Fruit fly (Drosophila melanogaster) whole organism, embryonic: ENCODE measurements around the gene Spec2.

Experiments used
- Ada2b ChIP-seq: fragments of 200-800 bp; sonication (Bioruptor generic); IDR thresholded peaks from 2 replicates; pipeline ENCODE4 v1.3.6; 2022; ENCODE audit warnings: missing biosample characterization, missing genetic modification characterization
- CG1024 ChIP-seq: fragments of 200-800 bp; sonication (Bioruptor generic); IDR thresholded peaks from 2 replicates; pipeline ENCODE4 v1.3.6; 2022; ENCODE audit warnings: missing biosample characterization, missing genetic modification characterization
- CG11695 ChIP-seq: fragments of 200-800 bp; sonication (Bioruptor generic); IDR thresholded peaks from 3 replicates; pipeline ENCODE4 v1.3.6; 2022; ENCODE audit warnings: missing biosample characterization, missing genetic modification characterization
- CG12299 ChIP-seq: fragments of 200-800 bp; sonication (Bioruptor generic); optimal IDR thresholded peaks from 2 replicates; lab custom pipeline; 2018; ENCODE audit warnings: missing biosample characterization, mild to moderate bottlenecking, missing genetic modification characterization
- CG12659 ChIP-seq: fragments of 200-800 bp; sonication (Bioruptor generic); optimal IDR thresholded peaks from 3 replicates; lab custom pipeline; 2017; ENCODE audit warnings: mild to moderate bottlenecking, missing biosample characterization, missing genetic modification reagents, missing genetic modification characterization
- CG12942 ChIP-seq: fragments of 200-800 bp; sonication (Bioruptor generic); optimal IDR thresholded peaks from 3 replicates; lab custom pipeline; 2016; ENCODE audit warnings: missing biosample characterization, missing genetic modification characterization
- CG13894 ChIP-seq: fragments of 200-800 bp; sonication (Bioruptor generic); optimal IDR thresholded peaks from 3 replicates; lab custom pipeline; 2018; ENCODE audit warnings: missing biosample characterization, mild to moderate bottlenecking, missing genetic modification characterization, moderate library complexity
- CG14014 ChIP-seq: fragments of 200-800 bp; sonication (Bioruptor generic); IDR thresholded peaks from 2 replicates; pipeline ENCODE4 v1.3.6; 2022; ENCODE audit warnings: missing biosample characterization, missing genetic modification characterization
- CG14050 ChIP-seq: fragments of 200-800 bp; sonication (Bioruptor generic); IDR thresholded peaks from 3 replicates; pipeline ENCODE4 v1.3.6; 2022; ENCODE audit warnings: missing biosample characterization, missing genetic modification characterization
- CG15073 ChIP-seq: fragments of 200-800 bp; sonication (Bioruptor generic); optimal IDR thresholded peaks from 2 replicates; lab custom pipeline; 2016; ENCODE audit warnings: missing biosample characterization, missing genetic modification characterization
- CG1602 ChIP-seq: fragments of 200-800 bp; sonication (Bioruptor generic); optimal IDR thresholded peaks from 3 replicates; lab custom pipeline; 2016; ENCODE audit warnings: missing biosample characterization, missing genetic modification characterization
- CG34422 ChIP-seq: fragments of 200-800 bp; sonication (Bioruptor generic); IDR thresholded peaks from 3 replicates; pipeline ENCODE4 v1.3.6; 2022; ENCODE audit warnings: missing biosample characterization, missing genetic modification characterization
- CG6654 ChIP-seq: fragments of 200-800 bp; sonication (Bioruptor generic); optimal IDR thresholded peaks from 2 replicates; lab custom pipeline; 2017; ENCODE audit warnings: missing biosample characterization, mild to moderate bottlenecking, missing genetic modification characterization
- CG6791 ChIP-seq: fragments of 200-800 bp; sonication (Bioruptor generic); IDR thresholded peaks from 3 replicates; pipeline ENCODE4 v1.3.6; 2022; ENCODE audit warnings: missing biosample characterization, missing genetic modification characterization; ENCODE audit not compliant: partially characterized antibody
- Dad ChIP-seq: fragments of 200-800 bp; sonication (Bioruptor generic); optimal IDR thresholded peaks from 3 replicates; lab custom pipeline; 2016; ENCODE audit warnings: missing biosample characterization, missing genetic modification characterization
- Dref ChIP-seq: fragments of 200-800 bp; sonication (Bioruptor generic); IDR thresholded peaks from 2 replicates; pipeline ENCODE4 v1.3.6; 2022; ENCODE audit warnings: missing biosample characterization, missing genetic modification characterization
- Fer3 ChIP-seq: fragments of 200-800 bp; sonication (Bioruptor generic); optimal IDR thresholded peaks from 2 replicates; lab custom pipeline; 2018; ENCODE audit warnings: missing biosample characterization, mild to moderate bottlenecking, missing genetic modification characterization, moderate library complexity
- HLH3B ChIP-seq: fragments of 200-800 bp; sonication (Bioruptor generic); IDR thresholded peaks from 2 replicates; pipeline ENCODE4 v1.3.6; 2022; ENCODE audit warnings: missing biosample characterization, missing genetic modification characterization
- HmgZ ChIP-seq: fragments of 200-800 bp; sonication (Bioruptor generic); optimal IDR thresholded peaks from 2 replicates; lab custom pipeline; 2018; ENCODE audit warnings: missing biosample characterization, mild to moderate bottlenecking, missing genetic modification characterization
- Hmx ChIP-seq: fragments of 200-800 bp; sonication (Bioruptor generic); optimal IDR thresholded peaks from 2 replicates; lab custom pipeline; 2016; ENCODE audit warnings: missing biosample characterization, missing genetic modification characterization
- Hr78 ChIP-seq, 2 experiments: fragments of 200-800 bp in 1 of 2; fragments of >200 bp in 1 of 2; sonication (Bioruptor generic) in 1 of 2; optimal IDR thresholded peaks; 2 replicates each; lab custom pipeline; 2017 to 2019; ENCODE audit warnings: missing biosample characterization in 2 of 2, missing genetic modification characterization in 2 of 2, mild to moderate bottlenecking in 1 of 2, moderate library complexity in 1 of 2
- Hsf ChIP-seq: fragments of 200-800 bp; sonication (Bioruptor generic); optimal IDR thresholded peaks from 3 replicates; lab custom pipeline; 2016; ENCODE audit warnings: missing biosample characterization, missing genetic modification characterization
- Mrtf ChIP-seq: fragments of 200-800 bp; sonication (Bioruptor generic); IDR thresholded peaks from 3 replicates; pipeline ENCODE4 v1.3.6; 2022; ENCODE audit warnings: missing biosample characterization, missing genetic modification characterization
- NFAT ChIP-seq: fragments of 200-800 bp; sonication (Bioruptor generic); IDR thresholded peaks from 2 replicates; pipeline ENCODE4 v1.3.6; 2022; ENCODE audit warnings: missing biosample characterization, missing genetic modification characterization
- Nf-YC ChIP-seq: fragments of 200-800 bp; optimal IDR thresholded peaks from 3 replicates; lab custom pipeline; 2019; ENCODE audit warnings: missing biosample characterization, mild to moderate bottlenecking, missing genetic modification characterization, moderate library complexity
- NfI ChIP-seq: fragments of 200-800 bp; sonication (Bioruptor generic); optimal IDR thresholded peaks from 3 replicates; lab custom pipeline; 2018; ENCODE audit warnings: missing biosample characterization, mild to moderate bottlenecking, missing genetic modification characterization, moderate library complexity
- Oaz ChIP-seq: fragments of 200-800 bp; sonication (Bioruptor generic); IDR thresholded peaks from 2 replicates; pipeline ENCODE4 v1.3.6; 2022; ENCODE audit warnings: missing biosample characterization, missing genetic modification characterization
- Stat92E ChIP-seq, 3 experiments: fragments of >200 bp in 2 of 3; fragments of 200-800 bp in 1 of 3; sonication (Bioruptor generic) in 1 of 3; optimal IDR thresholded peaks; 2 replicates each; lab custom pipeline; 2017 to 2019; ENCODE audit warnings: missing biosample characterization in 3 of 3, missing genetic modification characterization in 3 of 3, mild to moderate bottlenecking in 1 of 3, moderate library complexity in 1 of 3
- Tbp ChIP-seq: fragments of >200 bp; optimal IDR thresholded peaks from 2 replicates; lab custom pipeline; 2018; ENCODE audit warnings: missing biosample characterization, missing genetic modification characterization
- al ChIP-seq: fragments of 200-800 bp; sonication (Bioruptor generic); IDR thresholded peaks from 2 replicates; pipeline ENCODE4 v1.3.6; 2022; ENCODE audit warnings: missing biosample characterization, missing genetic modification characterization
- bigmax ChIP-seq: fragments of 200-800 bp; sonication (Bioruptor generic); optimal IDR thresholded peaks from 2 replicates; lab custom pipeline; 2018; ENCODE audit warnings: missing biosample characterization, mild to moderate bottlenecking, missing genetic modification characterization
- cas ChIP-seq: fragments of 200-800 bp; sonication (Bioruptor generic); IDR thresholded peaks from 2 replicates; pipeline ENCODE4 v1.3.6; 2022; ENCODE audit warnings: missing biosample characterization, missing genetic modification characterization
- dmrt99B ChIP-seq: fragments of 200-800 bp; sonication (Bioruptor generic); optimal IDR thresholded peaks from 2 replicates; lab custom pipeline; 2018; ENCODE audit warnings: missing biosample characterization, mild to moderate bottlenecking, missing genetic modification characterization, moderate library complexity
- gce ChIP-seq: fragments of 200-800 bp; sonication (Bioruptor generic); IDR thresholded peaks from 3 replicates; pipeline ENCODE4 v1.3.6; 2022; ENCODE audit warnings: missing biosample characterization, missing genetic modification characterization
- inv ChIP-seq: fragments of 200-800 bp; sonication (Bioruptor generic); IDR thresholded peaks from 2 replicates; pipeline ENCODE4 v1.3.6; 2022; ENCODE audit warnings: missing biosample characterization, missing genetic modification characterization; ENCODE audit not compliant: partially characterized antibody
- jumu ChIP-seq: fragments of 200-800 bp; sonication (Bioruptor generic); optimal IDR thresholded peaks from 3 replicates; lab custom pipeline; 2016; ENCODE audit warnings: missing biosample characterization, missing genetic modification characterization
- nerfin-1 ChIP-seq: fragments of 200-800 bp; sonication (Bioruptor generic); optimal IDR thresholded peaks from 3 replicates; lab custom pipeline; 2019; ENCODE audit warnings: missing biosample characterization, mild to moderate bottlenecking, missing genetic modification characterization, moderate library complexity
- org-1 ChIP-seq: fragments of 200-800 bp; sonication (Bioruptor generic); optimal IDR thresholded peaks from 2 replicates; lab custom pipeline; 2017; ENCODE audit warnings: missing biosample characterization, missing genetic modification characterization
- peb ChIP-seq: fragments of 200-800 bp; sonication (Bioruptor generic); IDR thresholded peaks from 2 replicates; pipeline ENCODE4 v1.3.6; 2022; ENCODE audit warnings: missing biosample characterization, missing genetic modification characterization
- pfk ChIP-seq: fragments of 200-800 bp; sonication (Bioruptor generic); optimal IDR thresholded peaks from 2 replicates; lab custom pipeline; 2018; ENCODE audit warnings: missing biosample characterization, mild to moderate bottlenecking, missing genetic modification characterization, moderate library complexity
- pita ChIP-seq: fragments of 200-800 bp; sonication (Bioruptor generic); optimal IDR thresholded peaks from 2 replicates; lab custom pipeline; 2017; ENCODE audit warnings: missing biosample characterization, mild to moderate bottlenecking, missing genetic modification characterization
- psq ChIP-seq: fragments of 200-800 bp; sonication (Bioruptor generic); optimal IDR thresholded peaks from 2 replicates; lab custom pipeline; 2017; ENCODE audit warnings: missing biosample characterization, missing genetic modification characterization
- row ChIP-seq: fragments of 200-800 bp; sonication (Bioruptor generic); IDR thresholded peaks from 3 replicates; pipeline ENCODE4 v1.3.6; 2022; ENCODE audit warnings: missing biosample characterization, missing genetic modification characterization
- seq ChIP-seq: fragments of 200-800 bp; sonication (Bioruptor generic); IDR thresholded peaks from 2 replicates; pipeline ENCODE4 v1.3.6; 2022; ENCODE audit warnings: missing biosample characterization, missing genetic modification characterization
- slp2 ChIP-seq: fragments of 200-800 bp; sonication (Bioruptor generic); optimal IDR thresholded peaks from 2 replicates; lab custom pipeline; 2016; ENCODE audit warnings: missing biosample characterization, missing genetic modification characterization
- sug ChIP-seq: fragments of 200-800 bp; optimal IDR thresholded peaks from 2 replicates; lab custom pipeline; 2019; ENCODE audit warnings: missing biosample characterization, mild to moderate bottlenecking, missing genetic modification characterization, moderate library complexity
- tgo ChIP-seq: fragments of 200-800 bp; sonication (Bioruptor generic); IDR thresholded peaks from 3 replicates; pipeline ENCODE4 v1.3.6; 2022; ENCODE audit warnings: missing biosample characterization, missing genetic modification characterization
- vnd ChIP-seq: fragments of 200-800 bp; sonication (Bioruptor generic); IDR thresholded peaks from 3 replicates; pipeline ENCODE4 v1.3.6; 2022; ENCODE audit warnings: missing biosample characterization, missing genetic modification characterization; ENCODE audit not compliant: partially characterized antibody
- zen ChIP-seq: fragments of 200-800 bp; sonication (Bioruptor generic); optimal IDR thresholded peaks from 3 replicates; lab custom pipeline; 2018; ENCODE audit warnings: missing biosample characterization, mild to moderate bottlenecking, missing genetic modification characterization, moderate library complexity

Spec2 gene

dm6 chr3R:5668928-5669739 lies 45.2 kb upstream of the Spec2 start, which contains the start of the genes Xe7 and Atg17 (continued):
- peak; percentile 89 for TF ChIP-seq CG13894 (tag; lab: Kevin White, UChicago)
- 0 out of 2 replicates have a peak, but pooled peaks have one; percentile 20 for TF ChIP-seq CG1024 (GFP tag; lab: Robert Waterston, UW)
- TF ChIP-seq CG11695 (GFP tag; lab: Robert Waterston, UW): peak; percentile 85
- TF ChIP-seq Dref: peak; percentile 70
- peak; percentile 83 for TF ChIP-seq zen (tag; lab: Kevin White, UChicago)
- TF ChIP-seq al (GFP tag; lab: Robert Waterston, UW): peak; percentile 93
- peak; percentile 90 for TF ChIP-seq HmgZ (tag; lab: Kevin White, UChicago)
- peak; percentile 84 for TF ChIP-seq tgo
- TF ChIP-seq vnd (GFP tag; lab: Robert Waterston, UW): peak; percentile 58; the same call in 2 of the 3 replicates
- TF ChIP-seq sug (tag; lab: Kevin White, UChicago): peak; percentile 95
- TF ChIP-seq inv (GFP tag; lab: Robert Waterston, UW): peak; percentile 49; the same call in 1 of the 2 replicates
- peak; percentile 92 for TF ChIP-seq Fer3 (tag; lab: Kevin White, UChicago)
- TF ChIP-seq CG14050 (GFP tag; lab: Robert Waterston, UW): peak; percentile 83
- TF ChIP-seq Stat92E (GFP tag; optimal IDR thresholded peaks at IDR 0.05; lab: Kevin White, UChicago): no peak
- peak; percentile 95 for TF ChIP-seq NfI (GFP tag; lab: Kevin White, UChicago)
- TF ChIP-seq row (GFP tag; lab: Robert Waterston, UW): peak; percentile 95
- TF ChIP-seq CG14014 (GFP tag; lab: Robert Waterston, UW): peak; percentile 87
- TF ChIP-seq org-1 (GFP tag; lab: Kevin White, UChicago): peak; percentile 72
- TF ChIP-seq CG34422: peak; percentile 91
- TF ChIP-seq CG1602 (GFP tag; lab: Kevin White, UChicago): peak; percentile 94
- peak; percentile 87 for TF ChIP-seq Nf-YC (tag; lab: Kevin White, UChicago)
- TF ChIP-seq gce (GFP tag; lab: Robert Waterston, UW): peak; percentile 54; the same call in 1 of the 3 replicates
- TF ChIP-seq Hr78 (GFP tag; optimal IDR thresholded peaks at IDR 0.05; lab: Kevin White, UChicago): no peak
- peak; percentile 95 for TF ChIP-seq Hsf (GFP tag; lab: Kevin White, UChicago)
- TF ChIP-seq CG12659 (GFP tag; lab: Kevin White, UChicago): peak; percentile 94
- TF ChIP-seq nerfin-1 (tag; lab: Kevin White, UChicago): peak; percentile 82
- peak; percentile 84 for TF ChIP-seq Oaz (GFP tag; lab: Robert Waterston, UW)
- TF ChIP-seq cas (GFP tag; lab: Robert Waterston, UW): peak; percentile 66; the same call in 1 of the 2 replicates
- TF ChIP-seq HLH3B (GFP tag; lab: Robert Waterston, UW): peak; percentile 84
- TF ChIP-seq Tbp: no peak
- TF ChIP-seq NFAT (GFP tag; lab: Robert Waterston, UW): peak; percentile 93
- TF ChIP-seq psq (GFP tag; lab: Kevin White, UChicago): peak; percentile 23
- peak; percentile 87 for TF ChIP-seq jumu (GFP tag; lab: Kevin White, UChicago)
- peak; percentile 43 for TF ChIP-seq pfk (GFP tag; lab: Kevin White, UChicago)
- peak; percentile 51 for TF ChIP-seq CG15073 (GFP tag; lab: Kevin White, UChicago)
- TF ChIP-seq CG12299 (tag; lab: Kevin White, UChicago): peak; percentile 79
- TF ChIP-seq pita (GFP tag; lab: Kevin White, UChicago): no peak
- TF ChIP-seq CG6791: 0 out of 3 replicates have a peak, but pooled peaks have one; percentile 52
- TF ChIP-seq seq (GFP tag; lab: Robert Waterston, UW): peak; percentile 88
- TF ChIP-seq dmrt99B: peak; percentile 4
- TF ChIP-seq CG12942 (GFP tag; lab: Kevin White, UChicago): peak; percentile 90
- TF ChIP-seq Ada2b (GFP tag; lab: Robert Waterston, UW): peak; percentile 84
- TF ChIP-seq bigmax (GFP tag; lab: Kevin White, UChicago): no peak
- TF ChIP-seq Hmx (GFP tag; lab: Kevin White, UChicago): peak; percentile 79
- peak; percentile 72 for TF ChIP-seq CG6654 (GFP tag; lab: Kevin White, UChicago)
- peak; percentile 82 for TF ChIP-seq Dad (GFP tag; lab: Kevin White, UChicago)
- peak; percentile 83 for TF ChIP-seq slp2 (GFP tag; lab: Kevin White, UChicago)
- TF ChIP-seq Mrtf (GFP tag; lab: Robert Waterston, UW): peak; percentile 89; the same call in 2 of the 3 replicates
- peak; percentile 73 for TF ChIP-seq peb (GFP tag; lab: Robert Waterston, UW)
